Worm (Caenorhabditis elegans) whole organism, L2 larva: Measurements from ENCODE around the gene clec-51.
A peak's percentile ranks its signal among the peaks of the same experiment; 100 is the strongest.

Source experiments
- ZK546.5 ChIP-seq: sonication (generic microtip); optimal IDR thresholded peaks from 2 replicates; lab custom pipeline; 2017; ENCODE audit warnings: missing biosample characterization, missing genetic modification characterization
- ceh-82 ChIP-seq: fragments of 150-350 bp; optimal IDR thresholded peaks from 2 replicates; lab custom pipeline; 2014; ENCODE audit warnings: missing biosample characterization, missing genetic modification characterization
- sma-9 ChIP-seq, 2 experiments: fragments of 150-350 bp in 1 of 2; sonication (generic microtip) in 1 of 2; optimal IDR thresholded peaks; 2 replicates each; lab custom pipeline; 2014 to 2016; ENCODE audit warnings: missing genetic modification characterization in 2 of 2, mild to moderate bottlenecking in 1 of 2, missing biosample characterization in 1 of 2, missing compliant biosample characterization in 1 of 2, missing genetic modification reagents in 1 of 2, moderate library complexity in 1 of 2
- unc-55 ChIP-seq: fragments of 150-350 bp; sonication (generic microtip); optimal IDR thresholded peaks from 3 replicates; lab custom pipeline; 2014; ENCODE audit warnings: missing biosample characterization, missing genetic modification reagents, missing genetic modification characterization

The clec-51 gene

ce11 chrIV:8112187-8112586 lies 51.4 kb downstream of the clec-51 start, which contains the start of gene Y42H9AR.4 (continued):
- TF ChIP-seq sma-9 (GFP tag; optimal IDR thresholded peaks at IDR 0.05; lab: Kevin White, UChicago) (peak; percentile 47), sma-9 (tag; optimal IDR thresholded peaks at IDR 0.05; lab: Kevin White, UChicago) (no peak), ceh-82 (tag; lab: Kevin White, UChicago) (no peak), unc-55 (peak; percentile 44), ZK546.5 (tag; lab: Kevin White, UChicago) (no peak)
